Worm (Caenorhabditis elegans): ENCODE measurements around the gene rfth-1.

Gene rfth-1

DNA sequence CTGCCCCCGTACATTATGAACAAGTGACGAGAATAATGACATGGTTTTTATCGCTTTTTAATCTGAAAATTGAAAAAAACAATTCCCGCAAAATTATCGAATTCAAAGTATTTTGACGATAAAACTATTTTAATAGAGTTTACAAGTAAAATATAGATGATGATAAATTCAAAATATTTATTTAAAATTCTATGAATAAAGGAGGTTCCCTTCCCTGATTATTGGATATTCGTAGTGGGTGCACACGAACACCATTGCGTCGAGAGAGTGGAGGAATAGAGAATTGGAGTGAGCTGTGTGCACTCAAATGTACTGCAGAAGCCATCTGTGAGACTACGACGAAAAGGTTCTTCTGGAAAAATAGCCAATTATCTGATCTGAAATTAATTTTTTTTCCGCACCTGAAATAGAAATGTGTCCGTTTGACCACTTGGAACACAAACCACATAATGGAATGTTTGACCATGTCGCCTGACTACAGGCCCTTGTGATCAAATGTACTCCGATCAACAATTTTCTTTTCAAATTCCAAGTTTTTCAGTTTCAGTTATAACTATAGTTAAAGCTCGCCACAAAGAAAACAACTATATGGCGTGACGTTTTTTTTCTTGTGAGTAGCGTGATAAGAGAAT lies at the start of gene rfth-1, which contains the start of gene ZK180.8:
rfth-1 (minus strand) TSS at position 51 of the 632 bp plus-strand sequence.
ZK180.8 (minus strand) TSS at position 466 of the 632 bp plus-strand sequence.
- TF ChIP-seq pha-4 (tag; optimal IDR thresholded peaks at IDR 0.05): peak; percentile 30
- TF ChIP-seq ama-1 (optimal IDR thresholded peaks at IDR 0.05): peak; percentile 0
- peak; percentile 2 for TF ChIP-seq hmg-11 (tag; optimal IDR thresholded peaks at IDR 0.05)
- TF ChIP-seq egl-27 (tag; optimal IDR thresholded peaks at IDR 0.05): no peak
- no peak for TF ChIP-seq skn-1 (tag; optimal IDR thresholded peaks at IDR 0.05)
- TF ChIP-seq nhr-25 (tag; optimal IDR thresholded peaks at IDR 0.05): no peak

- no peak for TF ChIP-seq aly-2 (tag; optimal IDR thresholded peaks at IDR 0.05)
- TF ChIP-seq mdl-1 (tag; optimal IDR thresholded peaks at IDR 0.05): no peak
- no peak for TF ChIP-seq ztf-4 (tag; optimal IDR thresholded peaks at IDR 0.05)
- no peak for TF ChIP-seq nhr-25 (tag; optimal IDR thresholded peaks at IDR 0.05)
- no peak for TF ChIP-seq nhr-43 (tag; optimal IDR thresholded peaks at IDR 0.05; ENCODE audit: poor library complexity, severe bottlenecking)
- no peak for TF ChIP-seq nhr-12 (tag; optimal IDR thresholded peaks at IDR 0.05)
- peak; percentile 18 for TF ChIP-seq pha-4 (tag; optimal IDR thresholded peaks at IDR 0.05)
- TF ChIP-seq unc-62 (GFP tag; optimal IDR thresholded peaks at IDR 0.05): no peak
- peak; percentile 35 for TF ChIP-seq elt-2 (tag; optimal IDR thresholded peaks at IDR 0.05)
- no peak for TF ChIP-seq skn-1 (tag; optimal IDR thresholded peaks at IDR 0.05)
- TF ChIP-seq unc-39 (tag; optimal IDR thresholded peaks at IDR 0.05): no peak
- no peak for TF ChIP-seq nhr-67 (tag; optimal IDR thresholded peaks at IDR 0.05)
- no peak for TF ChIP-seq fos-1 (tag; optimal IDR thresholded peaks at IDR 0.05)
- peak; percentile 34 for TF ChIP-seq pqm-1 (tag; optimal IDR thresholded peaks at IDR 0.05)
- TF ChIP-seq mml-1 (tag; optimal IDR thresholded peaks at IDR 0.05): no peak
- TF ChIP-seq nhr-23 (tag; optimal IDR thresholded peaks at IDR 0.05): no peak
- TF ChIP-seq nhr-28 (tag; optimal IDR thresholded peaks at IDR 0.05): no peak
- TF ChIP-seq tbx-2 (tag; optimal IDR thresholded peaks at IDR 0.05): no peak
- no peak for TF ChIP-seq nhr-77 (tag; optimal IDR thresholded peaks at IDR 0.05)
Observed at ce11 chrIV:4559160-4559559, 48.1 kb upstream of the rfth-1 start.

ce11 chrIV:4557731-4558130 lies 46.6 kb upstream of the rfth-1 start:
- peak; percentile 48 for TF ChIP-seq pha-4 (tag; optimal IDR thresholded peaks at IDR 0.05)
- no peak for TF ChIP-seq nhr-237 (tag; optimal IDR thresholded peaks at IDR 0.05)
- no peak for TF ChIP-seq mdl-1 (tag; optimal IDR thresholded peaks at IDR 0.05)
- TF ChIP-seq unc-39 (tag; optimal IDR thresholded peaks at IDR 0.05): no peak
- no peak for TF ChIP-seq sea-2 (GFP tag; optimal IDR thresholded peaks at IDR 0.05)
- no peak for TF ChIP-seq skn-1 (tag; optimal IDR thresholded peaks at IDR 0.05)
- TF ChIP-seq nhr-12 (tag; optimal IDR thresholded peaks at IDR 0.05): no peak
- no peak for TF ChIP-seq jun-1 (tag; optimal IDR thresholded peaks at IDR 0.05)
- TF ChIP-seq lin-39 (tag; optimal IDR thresholded peaks at IDR 0.05): no peak
- no peak for TF ChIP-seq nhr-76 (tag; optimal IDR thresholded peaks at IDR 0.05)
- no peak for TF ChIP-seq nhr-77 (tag; optimal IDR thresholded peaks at IDR 0.05)
- TF ChIP-seq nhr-43 (tag; optimal IDR thresholded peaks at IDR 0.05; ENCODE audit: poor library complexity, severe bottlenecking): no peak
- peak; percentile 6 for TF ChIP-seq nhr-25 (tag; optimal IDR thresholded peaks at IDR 0.05)
- TF ChIP-seq nfya-1 (tag; optimal IDR thresholded peaks at IDR 0.05; ENCODE audit: insufficient read depth): no peak
- TF ChIP-seq elt-2 (tag; optimal IDR thresholded peaks at IDR 0.05): peak; percentile 51
- TF ChIP-seq ceh-9 (tag; optimal IDR thresholded peaks at IDR 0.05): no peak
- TF ChIP-seq nhr-23 (tag; optimal IDR thresholded peaks at IDR 0.05): no peak
- no peak for TF ChIP-seq ceh-82 (tag; optimal IDR thresholded peaks at IDR 0.05)

ce11 chrIV:4557130-4557529 lies 46.0 kb upstream of the rfth-1 start:
- no peak for TF ChIP-seq pha-4 (tag; optimal IDR thresholded peaks at IDR 0.05)

- TF ChIP-seq ceh-28 (tag; optimal IDR thresholded peaks at IDR 0.05) (no peak), ceh-9 (tag; optimal IDR thresholded peaks at IDR 0.05) (no peak), nhr-28 (tag; optimal IDR thresholded peaks at IDR 0.05) (no peak)
Observed at ce11 chrIV:4551562-4551961, 40.5 kb upstream of the rfth-1 start.

DNA sequence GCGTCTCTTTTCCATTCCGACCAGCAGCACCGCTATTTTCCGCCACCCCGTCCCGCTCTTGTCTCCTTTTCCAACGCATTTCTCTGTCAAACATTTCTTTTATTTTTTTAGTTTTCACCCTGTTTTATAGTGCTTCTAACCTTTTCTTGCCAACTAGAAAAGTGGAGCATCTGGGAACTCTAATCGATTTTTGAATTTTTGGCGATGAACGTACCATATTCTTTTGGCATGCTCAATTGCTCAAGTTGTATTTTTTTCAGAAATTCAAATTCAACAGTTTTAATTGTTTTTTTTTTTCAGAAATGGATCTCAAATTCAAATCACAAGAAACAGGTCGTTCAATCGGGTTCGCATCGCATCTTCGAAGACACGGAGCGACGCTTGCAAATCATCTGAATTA lies 37.1 kb upstream of the rfth-1 start, which contains the start of gene ZK185.1:
ZK185.1 (plus strand) TSS at position 301 of the 400 bp plus-strand sequence.
- no peak for TF ChIP-seq lin-15B (tag; optimal IDR thresholded peaks at IDR 0.05)
- TF ChIP-seq lin-39 (tag; optimal IDR thresholded peaks at IDR 0.05): no peak
- TF ChIP-seq fkh-2 (tag; optimal IDR thresholded peaks at IDR 0.05): no peak
- no peak for TF ChIP-seq nhr-25 (tag; optimal IDR thresholded peaks at IDR 0.05)
- TF ChIP-seq fkh-10 (GFP tag; optimal IDR thresholded peaks at IDR 0.05): no peak
- TF ChIP-seq egl-27 (tag; optimal IDR thresholded peaks at IDR 0.05): no peak
- TF ChIP-seq pha-4 (tag; optimal IDR thresholded peaks at IDR 0.05): no peak
- no peak for TF ChIP-seq sea-2 (GFP tag; optimal IDR thresholded peaks at IDR 0.05)
- TF ChIP-seq tbx-2 (tag; optimal IDR thresholded peaks at IDR 0.05): no peak
- no peak for TF ChIP-seq nhr-12 (tag; optimal IDR thresholded peaks at IDR 0.05)

All from whole organism, L3 larva.